Fruit fly (Drosophila melanogaster) whole organism, embryonic: ENCODE data around the gene CrebB.
A peak's percentile ranks its signal among the peaks of the same experiment; 100 is the strongest.

Experiments
- Abd-B ChIP-seq: fragments of 200-800 bp; sonication (Bioruptor generic); optimal IDR thresholded peaks from 2 replicates; lab custom pipeline; 2018; ENCODE audit warnings: missing biosample characterization, mild to moderate bottlenecking, missing genetic modification characterization, moderate library complexity
- Bgb ChIP-seq: fragments of 200-800 bp; sonication (Bioruptor generic); IDR thresholded peaks from 2 replicates; pipeline ENCODE4 v1.3.6; 2022; ENCODE audit warnings: missing biosample characterization, missing genetic modification characterization; ENCODE audit not compliant: partially characterized antibody
- BtbVII ChIP-seq: fragments of 200-800 bp; sonication (Bioruptor generic); optimal IDR thresholded peaks from 3 replicates; lab custom pipeline; 2017; ENCODE audit warnings: missing biosample characterization, mild to moderate bottlenecking, missing genetic modification characterization
- CG11247 ChIP-seq: fragments of 200-800 bp; sonication (Bioruptor generic); IDR thresholded peaks from 2 replicates; pipeline ENCODE4 v1.3.6; 2022; ENCODE audit warnings: missing biosample characterization, missing genetic modification characterization
- CG11560 ChIP-seq: fragments of 200-800 bp; sonication (Bioruptor generic); IDR thresholded peaks from 3 replicates; pipeline ENCODE4 v1.3.6; 2022; ENCODE audit warnings: missing biosample characterization, missing genetic modification characterization
- CG14860 ChIP-seq: fragments of 200-800 bp; sonication (Bioruptor generic); IDR thresholded peaks from 3 replicates; pipeline ENCODE4 v1.3.6; 2022; ENCODE audit warnings: missing biosample characterization, missing genetic modification characterization; ENCODE audit not compliant: partially characterized antibody
- CG18262 ChIP-seq: fragments of 200-800 bp; optimal IDR thresholded peaks from 3 replicates; lab custom pipeline; 2019; ENCODE audit warnings: missing biosample characterization, mild to moderate bottlenecking, missing genetic modification characterization, moderate library complexity
- CG2678 ChIP-seq: fragments of 200-800 bp; sonication (Bioruptor generic); optimal IDR thresholded peaks from 3 replicates; lab custom pipeline; 2019; ENCODE audit warnings: missing biosample characterization, mild to moderate bottlenecking, missing genetic modification characterization, moderate library complexity
- CG32532 ChIP-seq: fragments of 200-800 bp; sonication (Bioruptor generic); IDR thresholded peaks from 2 replicates; pipeline ENCODE4 v1.3.6; 2022; ENCODE audit warnings: missing biosample characterization, missing genetic modification characterization
- CG4328 ChIP-seq: fragments of 200-800 bp; sonication (Bioruptor generic); optimal IDR thresholded peaks from 3 replicates; lab custom pipeline; 2017; ENCODE audit warnings: missing biosample characterization, missing genetic modification reagents, missing genetic modification characterization
- CG4820 ChIP-seq: fragments of 200-800 bp; sonication (Bioruptor generic); optimal IDR thresholded peaks from 3 replicates; lab custom pipeline; 2016; ENCODE audit warnings: missing biosample characterization, missing genetic modification characterization
- CG5953 ChIP-seq: fragments of 200-800 bp; sonication (Bioruptor generic); IDR thresholded peaks from 2 replicates; pipeline ENCODE4 v1.3.6; 2022; ENCODE audit warnings: missing biosample characterization, missing genetic modification characterization
- CG7357 ChIP-seq: fragments of 200-800 bp; sonication (Bioruptor generic); IDR thresholded peaks from 3 replicates; pipeline ENCODE4 v1.3.6; 2022; ENCODE audit warnings: missing biosample characterization, missing genetic modification characterization
- CG7963 ChIP-seq: fragments of 200-800 bp; sonication (Bioruptor generic); IDR thresholded peaks from 3 replicates; pipeline ENCODE4 v1.3.6; 2022; ENCODE audit warnings: missing biosample characterization, missing genetic modification characterization; ENCODE audit not compliant: partially characterized antibody
- CG8478 ChIP-seq: fragments of >200 bp; optimal IDR thresholded peaks from 2 replicates; lab custom pipeline; 2018
- CG9609 ChIP-seq: fragments of 200-800 bp; sonication (Bioruptor generic); optimal IDR thresholded peaks from 3 replicates; lab custom pipeline; 2016; ENCODE audit warnings: missing biosample characterization, missing genetic modification characterization
- CG9727 ChIP-seq: fragments of 200-800 bp; sonication (Bioruptor generic); optimal IDR thresholded peaks from 3 replicates; lab custom pipeline; 2017; ENCODE audit warnings: missing biosample characterization, mild to moderate bottlenecking, missing genetic modification characterization
- CkIIα-i1 ChIP-seq: fragments of 200-800 bp; sonication (Bioruptor generic); IDR thresholded peaks from 2 replicates; pipeline ENCODE4 v1.3.6; 2022; ENCODE audit warnings: missing biosample characterization, missing genetic modification characterization
- D19A ChIP-seq: fragments of 200-800 bp; optimal IDR thresholded peaks from 3 replicates; lab custom pipeline; 2019; ENCODE audit warnings: missing biosample characterization, mild to moderate bottlenecking, missing genetic modification characterization, moderate library complexity
- Dbx ChIP-seq: fragments of 200-800 bp; sonication (Bioruptor generic); IDR thresholded peaks from 3 replicates; pipeline ENCODE4 v1.3.6; 2022; ENCODE audit warnings: missing biosample characterization, missing genetic modification characterization
- Dp ChIP-seq: fragments of 200-800 bp; sonication (Bioruptor generic); optimal IDR thresholded peaks from 2 replicates; lab custom pipeline; 2018; ENCODE audit warnings: missing biosample characterization, mild to moderate bottlenecking, missing genetic modification characterization, moderate library complexity
- ERR ChIP-seq: fragments of 200-800 bp; sonication (Bioruptor generic); optimal IDR thresholded peaks from 2 replicates; lab custom pipeline; 2016; ENCODE audit warnings: missing biosample characterization, missing genetic modification characterization
- Ets65A ChIP-seq: fragments of 200-800 bp; sonication (Bioruptor generic); peaks from one replicate; lab custom pipeline; 2016; ENCODE audit warnings: missing biosample characterization, missing genetic modification characterization
- H15 ChIP-seq: fragments of 200-800 bp; sonication (Bioruptor generic); IDR thresholded peaks from 3 replicates; pipeline ENCODE4 v1.3.6; 2022; ENCODE audit warnings: missing biosample characterization, missing genetic modification characterization
- Hr51 ChIP-seq, 2 experiments: fragments of 200-800 bp; sonication (Bioruptor generic); optimal IDR thresholded peaks; 2 replicates in 1 of 2; 3 replicates in 1 of 2; lab custom pipeline; 2016 to 2018; ENCODE audit warnings: missing biosample characterization in 2 of 2, missing genetic modification characterization in 2 of 2, mild to moderate bottlenecking in 1 of 2, moderate library complexity in 1 of 2
- Myb ChIP-seq: fragments of 200-800 bp; sonication (Bioruptor generic); optimal IDR thresholded peaks from 2 replicates; lab custom pipeline; 2016; ENCODE audit warnings: missing biosample characterization, missing genetic modification characterization
- NfI ChIP-seq: fragments of 200-800 bp; sonication (Bioruptor generic); optimal IDR thresholded peaks from 3 replicates; lab custom pipeline; 2018; ENCODE audit warnings: missing biosample characterization, mild to moderate bottlenecking, missing genetic modification characterization, moderate library complexity
- Oli ChIP-seq: fragments of 200-800 bp; sonication (Bioruptor generic); optimal IDR thresholded peaks from 2 replicates; lab custom pipeline; 2018; ENCODE audit warnings: missing biosample characterization, mild to moderate bottlenecking, missing genetic modification characterization, moderate library complexity
- Opbp ChIP-seq: fragments of 200-800 bp; sonication (Bioruptor generic); IDR thresholded peaks from 3 replicates; pipeline ENCODE4 v1.3.6; 2022; ENCODE audit warnings: missing biosample characterization, missing genetic modification characterization; ENCODE audit not compliant: partially characterized antibody
- Ptx1 ChIP-seq: fragments of 200-800 bp; sonication (Bioruptor generic); IDR thresholded peaks from 2 replicates; pipeline ENCODE4 v1.3.6; 2022; ENCODE audit warnings: missing biosample characterization, missing genetic modification characterization
- Sry-δ ChIP-seq: fragments of 200-800 bp; sonication (Bioruptor generic); optimal IDR thresholded peaks from 2 replicates; lab custom pipeline; 2016; ENCODE audit warnings: missing biosample characterization, missing genetic modification characterization
- bcd ChIP-seq: fragments of 200-800 bp; sonication (Bioruptor generic); optimal IDR thresholded peaks from 2 replicates; lab custom pipeline; 2017; ENCODE audit warnings: missing biosample characterization, mild to moderate bottlenecking, missing genetic modification characterization
- br ChIP-seq: fragments of >200 bp; optimal IDR thresholded peaks from 2 replicates; lab custom pipeline; 2017
- corto ChIP-seq: fragments of 200-800 bp; sonication (Bioruptor generic); optimal IDR thresholded peaks from 2 replicates; lab custom pipeline; 2016; ENCODE audit warnings: missing biosample characterization, mild to moderate bottlenecking, missing genetic modification characterization, moderate library complexity
- dan ChIP-seq: fragments of 200-800 bp; sonication (Bioruptor generic); IDR thresholded peaks from 2 replicates; pipeline ENCODE4 v1.3.6; 2022; ENCODE audit warnings: missing biosample characterization, missing genetic modification characterization
- dimm ChIP-seq: fragments of 200-800 bp; sonication (Bioruptor generic); IDR thresholded peaks from 2 replicates; pipeline ENCODE4 v1.3.6; 2022; ENCODE audit warnings: missing biosample characterization, missing genetic modification characterization
- emc ChIP-seq: fragments of 200-800 bp; sonication (Bioruptor generic); optimal IDR thresholded peaks from 2 replicates; lab custom pipeline; 2016; ENCODE audit warnings: missing biosample characterization, missing genetic modification characterization
- esg ChIP-seq: fragments of 200-800 bp; sonication (Bioruptor generic); conservative IDR thresholded peaks from 2 replicates; pipeline ENCODE4 v1.3.6; 2022; ENCODE audit warnings: missing biosample characterization, missing genetic modification characterization
- ftz-f1 ChIP-seq: fragments of 200-800 bp; sonication (Bioruptor generic); optimal IDR thresholded peaks from 2 replicates; lab custom pipeline; 2016; ENCODE audit warnings: missing biosample characterization, missing genetic modification characterization
- fu2 ChIP-seq: fragments of 200-800 bp; sonication (Bioruptor generic); optimal IDR thresholded peaks from 2 replicates; lab custom pipeline; 2016; ENCODE audit warnings: missing biosample characterization, missing genetic modification characterization
- gcm ChIP-seq: fragments of 200-800 bp; sonication (Bioruptor generic); optimal IDR thresholded peaks from 2 replicates; lab custom pipeline; 2019; ENCODE audit warnings: missing biosample characterization, mild to moderate bottlenecking, missing genetic modification characterization, moderate library complexity
- gem ChIP-seq: fragments of 200-800 bp; sonication (Bioruptor generic); optimal IDR thresholded peaks from 2 replicates; lab custom pipeline; 2019; ENCODE audit warnings: missing biosample characterization, mild to moderate bottlenecking, missing genetic modification characterization, moderate library complexity
- lmd ChIP-seq: fragments of 200-800 bp; sonication (Bioruptor generic); IDR thresholded peaks from 2 replicates; pipeline ENCODE4 v1.3.6; 2022; ENCODE audit warnings: missing biosample characterization, missing genetic modification characterization
- maf-S ChIP-seq: fragments of 200-800 bp; sonication (Bioruptor generic); optimal IDR thresholded peaks from 2 replicates; lab custom pipeline; 2016; ENCODE audit warnings: missing biosample characterization, missing genetic modification characterization
- pb ChIP-seq: fragments of 200-800 bp; sonication (Bioruptor generic); optimal IDR thresholded peaks from 3 replicates; lab custom pipeline; 2016; ENCODE audit warnings: missing biosample characterization, missing genetic modification characterization
- pita ChIP-seq: fragments of 200-800 bp; sonication (Bioruptor generic); optimal IDR thresholded peaks from 2 replicates; lab custom pipeline; 2017; ENCODE audit warnings: missing biosample characterization, mild to moderate bottlenecking, missing genetic modification characterization
- row ChIP-seq: fragments of 200-800 bp; sonication (Bioruptor generic); IDR thresholded peaks from 3 replicates; pipeline ENCODE4 v1.3.6; 2022; ENCODE audit warnings: missing biosample characterization, missing genetic modification characterization
- sc ChIP-seq, 3 experiments: fragments of >200 bp in 2 of 3; fragments of 200-800 bp in 1 of 3; sonication (Bioruptor generic) in 1 of 3; optimal IDR thresholded peaks; 2 replicates in 2 of 3; 3 replicates in 1 of 3; lab custom pipeline; 2017; ENCODE audit warnings: mild to moderate bottlenecking in 1 of 3, missing biosample characterization in 1 of 3, missing genetic modification characterization in 1 of 3, missing genetic modification reagents in 1 of 3
- sna ChIP-seq: fragments of 200-800 bp; sonication (Bioruptor generic); IDR thresholded peaks from 2 replicates; pipeline ENCODE4 v1.3.6; 2022; ENCODE audit warnings: missing biosample characterization, missing genetic modification characterization; ENCODE audit not compliant: partially characterized antibody
- sug ChIP-seq: fragments of 200-800 bp; optimal IDR thresholded peaks from 2 replicates; lab custom pipeline; 2019; ENCODE audit warnings: missing biosample characterization, mild to moderate bottlenecking, missing genetic modification characterization, moderate library complexity
- unc-4 ChIP-seq: fragments of 200-800 bp; sonication (Bioruptor generic); IDR thresholded peaks from 2 replicates; pipeline ENCODE4 v1.3.6; 2022; ENCODE audit warnings: missing biosample characterization, missing genetic modification characterization; ENCODE audit not compliant: partially characterized antibody

CrebB gene

dm6 chrX:18358352-18358931 is 7.7 kb upstream of the CrebB start, which contains the start of gene CG6106 (continued):
- TF ChIP-seq dimm (GFP tag; lab: Robert Waterston, UW) (no peak), gem (tag; lab: Kevin White, UChicago) (peak; percentile 33), Oli (tag; lab: Kevin White, UChicago) (no peak), sc (optimal IDR thresholded peaks at IDR 0.05; lab: Kevin White, UChicago) (no peak), sc (GFP tag; optimal IDR thresholded peaks at IDR 0.05; lab: Kevin White, UChicago) (no peak), pb (GFP tag; lab: Kevin White, UChicago) (no peak), H15 (GFP tag; lab: Robert Waterston, UW) (no peak), dan (GFP tag; lab: Robert Waterston, UW) (no peak), Opbp (GFP tag; lab: Robert Waterston, UW) (no peak), D19A (tag; lab: Kevin White, UChicago) (peak; percentile 5), Dp (GFP tag; lab: Kevin White, UChicago) (no peak), ftz-f1 (GFP tag; lab: Kevin White, UChicago) (no peak), sug (tag; lab: Kevin White, UChicago) (no peak), CG4328 (no peak), esg (GFP tag; lab: Robert Waterston, UW) (no peak), CG9609 (GFP tag; lab: Kevin White, UChicago) (no peak), fu2 (GFP tag; lab: Kevin White, UChicago) (no peak), CG7357 (GFP tag; lab: Robert Waterston, UW) (no peak), CG7963 (GFP tag; lab: Robert Waterston, UW) (no peak), CG8478 (no peak), ERR (GFP tag; lab: Kevin White, UChicago) (no peak), CG4820 (peak; percentile 21), CG5953 (no peak), Ets65A (peak; percentile 90), Bgb (GFP tag; lab: Robert Waterston, UW) (no peak), Myb (GFP tag; lab: Kevin White, UChicago) (no peak), Hr51 (GFP tag; optimal IDR thresholded peaks at IDR 0.05; lab: Kevin White, UChicago) (peak in 1 of 2 experiments; percentile 32), br (lab: Kevin White, UChicago) (no peak), BtbVII (GFP tag; lab: Kevin White, UChicago) (no peak), sna (no peak), CG18262 (tag; lab: Kevin White, UChicago) (peak; percentile 25), pita (no peak), Abd-B (GFP tag; lab: Kevin White, UChicago) (no peak), CkIIα-i1 (GFP tag; lab: Robert Waterston, UW) (no peak), corto (no peak), emc (GFP tag; lab: Kevin White, UChicago) (no peak), row (GFP tag; lab: Robert Waterston, UW) (peak; percentile 31), NfI (GFP tag; lab: Kevin White, UChicago) (no peak), maf-S (GFP tag; lab: Kevin White, UChicago) (no peak), CG14860 (GFP tag; lab: Robert Waterston, UW) (no peak), CG32532 (GFP tag; lab: Robert Waterston, UW) (0 out of 2 replicates have a peak, but pooled peaks have one; percentile 18), bcd (GFP tag; lab: Kevin White, UChicago) (peak; percentile 14), CG9727 (GFP tag; lab: Kevin White, UChicago) (no peak), Ptx1 (GFP tag; lab: Robert Waterston, UW) (peak; percentile 52; the same call in 1 of the 2 replicates), CG11560 (no peak), Dbx (no peak), unc-4 (GFP tag; lab: Robert Waterston, UW) (no peak), lmd (peak; percentile 34; the same call in 1 of the 2 replicates), CG11247 (no peak), gcm (GFP tag; lab: Kevin White, UChicago) (no peak), Sry-δ (GFP tag; lab: Kevin White, UChicago) (no peak), CG2678 (tag; lab: Kevin White, UChicago) (peak; percentile 53)
